Worm (Caenorhabditis elegans): ENCODE data around the gene fbxa-28.

Gene fbxa-28

DNA sequence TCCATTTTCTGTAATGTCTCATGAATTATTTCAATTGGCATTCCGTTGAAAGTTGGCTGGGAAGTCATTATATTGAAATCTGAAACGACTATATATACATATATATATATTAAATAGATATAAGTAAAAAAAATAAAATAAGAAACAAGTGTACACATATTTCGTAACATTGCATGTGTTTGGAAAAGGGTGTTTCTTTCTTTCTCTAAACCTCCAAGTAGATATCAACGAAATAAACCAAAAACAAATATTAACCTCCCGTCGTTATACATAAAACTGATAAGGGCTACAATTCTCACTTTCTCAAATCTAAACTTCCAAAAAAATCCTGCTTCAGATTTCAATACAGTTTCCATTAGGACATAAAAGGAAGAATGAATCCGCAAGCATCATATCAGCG lies 10.5 kb downstream of the fbxa-28 start, which contains the start of gene fbxa-79:
Gene fbxa-79 (minus strand): TSS at position 86 of the 400 bp plus-strand sequence.
- TF ChIP-seq T22C8.4 (GFP tag; IDR thresholded peaks at IDR 0.05), result no peak

DNA sequence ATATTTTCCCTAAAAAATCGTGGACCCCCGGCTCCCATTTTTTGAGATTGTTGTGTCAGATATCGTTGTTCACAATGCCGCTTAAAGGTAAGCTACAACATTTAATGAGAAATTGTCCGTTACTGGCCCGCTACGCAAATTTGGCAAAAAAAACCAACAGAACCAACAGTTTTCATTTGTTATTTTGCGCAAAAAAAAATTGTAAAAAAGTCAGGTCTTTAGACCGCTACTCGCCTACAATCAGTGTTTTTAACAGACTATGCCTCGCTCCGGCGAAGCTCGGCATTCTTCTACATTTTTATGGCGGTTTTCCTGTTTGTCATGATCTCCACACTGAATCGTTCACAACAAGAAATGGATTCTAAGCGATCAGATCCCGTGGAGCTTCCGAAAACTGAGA lies 11.2 kb downstream of the fbxa-28 start, which contains the start of gene Y82E9BL.12:
Gene Y82E9BL.12 (plus strand): TSS at position 301 of the 400 bp plus-strand sequence.
- TF ChIP-seq cog-1 (tag; optimal IDR thresholded peaks at IDR 0.05) (no peak), med-1 (GFP tag; optimal IDR thresholded peaks at IDR 0.05; ENCODE audit: insufficient read depth) (no peak), ztf-29 (GFP tag; IDR thresholded peaks at IDR 0.05) (no peak), ref-1 (GFP tag; conservative IDR thresholded peaks at IDR 0.05) (no peak), klf-2 (GFP tag; conservative IDR thresholded peaks at IDR 0.05) (no peak), tab-1 (GFP tag; IDR thresholded peaks at IDR 0.05) (no peak), flt-1 (GFP tag; IDR thresholded peaks at IDR 0.05) (no peak), ztf-23 (GFP tag; IDR thresholded peaks at IDR 0.05) (no peak), T22C8.4 (GFP tag; IDR thresholded peaks at IDR 0.05) (no peak)

DNA sequence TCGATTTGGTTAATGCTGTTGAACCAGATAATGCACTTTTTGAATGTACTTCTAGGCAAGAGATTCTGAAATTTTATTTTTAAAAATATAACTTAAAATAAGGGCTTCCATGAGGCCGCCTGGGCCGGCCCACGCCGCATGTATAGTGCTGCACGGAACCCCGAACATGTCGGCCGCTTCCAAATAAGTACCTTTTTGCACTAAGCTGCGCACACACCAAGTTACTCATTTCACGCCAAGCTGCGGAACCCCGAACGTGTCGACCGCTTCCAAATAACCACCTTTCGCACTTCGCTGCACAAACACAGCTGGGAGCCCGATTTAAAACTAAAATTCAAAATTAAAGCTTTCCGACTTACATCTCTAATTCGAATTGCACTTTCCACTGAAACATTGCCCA lies 13.7 kb downstream of the fbxa-28 start:
- TF ChIP-seq T22C8.4 (GFP tag; IDR thresholded peaks at IDR 0.05) (no peak), klf-2 (GFP tag; conservative IDR thresholded peaks at IDR 0.05) (no peak), flt-1 (GFP tag; IDR thresholded peaks at IDR 0.05) (no peak), ztf-29 (GFP tag; IDR thresholded peaks at IDR 0.05) (no peak), med-1 (GFP tag; optimal IDR thresholded peaks at IDR 0.05; ENCODE audit: insufficient read depth) (no peak), tab-1 (GFP tag; IDR thresholded peaks at IDR 0.05) (no peak), ztf-23 (GFP tag; IDR thresholded peaks at IDR 0.05) (no peak), cog-1 (tag; optimal IDR thresholded peaks at IDR 0.05) (no peak), ref-1 (GFP tag; conservative IDR thresholded peaks at IDR 0.05) (no peak)

DNA sequence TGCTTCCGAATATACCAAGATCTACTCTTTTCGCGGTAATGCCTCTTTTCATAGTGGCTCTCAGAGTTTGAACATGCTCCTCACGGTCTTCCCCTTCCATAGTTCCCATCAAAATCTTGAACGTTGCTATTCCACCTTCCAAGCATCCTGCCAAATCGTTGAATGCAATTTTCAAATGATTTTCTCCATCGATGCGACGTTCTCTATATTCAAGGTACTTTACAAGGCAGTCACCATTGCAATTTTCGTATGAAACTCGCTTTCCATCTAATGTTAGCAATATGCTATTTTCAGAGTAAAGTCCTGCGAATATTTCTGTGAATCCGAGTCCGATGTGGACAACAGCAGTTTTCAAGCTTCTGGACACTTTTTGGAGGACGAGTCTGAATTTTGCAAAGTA lies 16.6 kb downstream of the fbxa-28 start:
- TF ChIP-seq ztf-23 (GFP tag; IDR thresholded peaks at IDR 0.05), result no peak
- no peak for TF ChIP-seq flt-1 (GFP tag; IDR thresholded peaks at IDR 0.05)
- TF ChIP-seq tab-1 (GFP tag; IDR thresholded peaks at IDR 0.05), result no peak
- no peak for TF ChIP-seq ref-1 (GFP tag; conservative IDR thresholded peaks at IDR 0.05)
- TF ChIP-seq ztf-29 (GFP tag; IDR thresholded peaks at IDR 0.05), result no peak
- no peak for TF ChIP-seq med-1 (GFP tag; optimal IDR thresholded peaks at IDR 0.05; ENCODE audit: insufficient read depth)
- TF ChIP-seq cog-1 (tag; optimal IDR thresholded peaks at IDR 0.05), result no peak
- no peak for TF ChIP-seq klf-2 (GFP tag; conservative IDR thresholded peaks at IDR 0.05)
- no peak for TF ChIP-seq T22C8.4 (GFP tag; IDR thresholded peaks at IDR 0.05)

DNA sequence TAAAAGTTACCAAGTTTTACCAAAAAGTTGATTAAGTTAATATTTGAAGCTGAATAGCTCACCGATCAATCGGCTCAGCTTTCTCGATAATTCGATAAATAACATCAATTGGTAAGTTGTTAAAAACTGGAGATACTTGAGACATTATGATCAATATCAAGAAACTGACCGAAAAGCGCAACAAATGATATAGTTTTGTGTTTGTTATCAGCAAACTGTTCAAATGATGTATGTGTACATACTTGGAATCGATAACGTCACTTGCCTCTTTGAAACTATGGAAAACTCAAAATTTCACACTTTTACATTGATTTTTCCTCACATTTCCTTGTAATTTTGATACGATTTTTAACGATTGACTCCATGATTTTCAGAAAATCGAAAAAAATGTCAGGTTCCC lies 17.3 kb downstream of the fbxa-28 start, which contains the start of the genes fbxa-80 and fbxa-19:
Gene fbxa-80 (minus strand): TSS at position 173 of the 400 bp plus-strand sequence.
Gene fbxa-19 (plus strand): TSS at position 364 of the 400 bp plus-strand sequence.
- TF ChIP-seq tab-1 (GFP tag; IDR thresholded peaks at IDR 0.05) (no peak), klf-2 (GFP tag; conservative IDR thresholded peaks at IDR 0.05) (no peak), med-1 (GFP tag; optimal IDR thresholded peaks at IDR 0.05; ENCODE audit: insufficient read depth) (no peak), T22C8.4 (GFP tag; IDR thresholded peaks at IDR 0.05) (no peak), flt-1 (GFP tag; IDR thresholded peaks at IDR 0.05) (no peak), ztf-23 (GFP tag; IDR thresholded peaks at IDR 0.05) (no peak), ref-1 (GFP tag; conservative IDR thresholded peaks at IDR 0.05) (no peak), ztf-29 (GFP tag; IDR thresholded peaks at IDR 0.05) (no peak), cog-1 (tag; optimal IDR thresholded peaks at IDR 0.05) (no peak)

DNA sequence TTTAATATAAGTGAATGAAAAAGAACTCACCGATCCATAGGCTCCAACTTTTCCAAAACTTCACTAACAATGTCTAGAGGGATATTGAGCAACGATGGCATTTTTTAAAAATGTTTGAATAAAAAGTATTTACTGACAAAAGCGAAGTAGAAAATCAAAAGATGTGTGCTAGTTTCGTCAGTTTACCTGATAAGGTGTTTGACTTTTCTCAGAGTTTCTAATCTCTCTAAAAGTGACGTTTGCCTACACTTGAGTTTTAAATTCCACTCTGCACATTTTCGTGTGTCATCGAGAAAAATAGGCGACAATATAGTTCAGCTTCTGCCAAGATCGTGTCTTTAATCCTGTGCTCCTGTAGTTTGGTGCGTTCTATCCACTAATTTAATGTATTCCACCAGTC lies 23.9 kb downstream of the fbxa-28 start, which contains the start of gene fbxa-15:
Gene fbxa-15 (minus strand): TSS at position 101 of the 400 bp plus-strand sequence.
- TF ChIP-seq T22C8.4 (GFP tag; IDR thresholded peaks at IDR 0.05) (no peak), ztf-29 (GFP tag; IDR thresholded peaks at IDR 0.05) (no peak), ref-1 (GFP tag; conservative IDR thresholded peaks at IDR 0.05) (no peak), klf-2 (GFP tag; conservative IDR thresholded peaks at IDR 0.05) (no peak), ztf-23 (GFP tag; IDR thresholded peaks at IDR 0.05) (no peak), flt-1 (GFP tag; IDR thresholded peaks at IDR 0.05) (no peak), med-1 (GFP tag; optimal IDR thresholded peaks at IDR 0.05; ENCODE audit: insufficient read depth) (no peak)

DNA sequence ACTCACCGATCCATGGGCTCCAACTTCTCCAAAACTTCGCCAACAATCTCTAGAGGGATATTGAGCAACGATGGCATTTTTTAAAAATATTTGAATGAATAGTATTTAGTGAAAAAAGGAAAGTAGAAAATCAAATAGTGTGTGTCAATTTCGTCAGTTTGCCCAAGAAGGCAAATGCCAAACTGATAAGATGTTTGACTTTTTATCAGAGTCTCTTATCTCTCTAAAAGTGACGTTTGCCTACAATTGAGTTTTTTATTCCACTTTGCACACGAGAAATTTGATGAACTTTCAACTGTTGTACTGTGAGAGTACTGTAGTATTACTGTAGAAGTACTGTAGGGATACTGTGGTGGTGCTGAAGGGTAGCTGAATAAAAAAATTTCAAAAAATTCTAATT lies 25.9 kb downstream of the fbxa-28 start:
- TF ChIP-seq med-1 (GFP tag; optimal IDR thresholded peaks at IDR 0.05; ENCODE audit: insufficient read depth) (no peak), tab-1 (GFP tag; IDR thresholded peaks at IDR 0.05) (no peak), ref-1 (GFP tag; conservative IDR thresholded peaks at IDR 0.05) (no peak), klf-2 (GFP tag; conservative IDR thresholded peaks at IDR 0.05) (no peak), ztf-29 (GFP tag; IDR thresholded peaks at IDR 0.05) (no peak), flt-1 (GFP tag; IDR thresholded peaks at IDR 0.05) (no peak), ztf-23 (GFP tag; IDR thresholded peaks at IDR 0.05) (no peak), T22C8.4 (GFP tag; IDR thresholded peaks at IDR 0.05) (no peak), cog-1 (tag; optimal IDR thresholded peaks at IDR 0.05) (no peak)

DNA sequence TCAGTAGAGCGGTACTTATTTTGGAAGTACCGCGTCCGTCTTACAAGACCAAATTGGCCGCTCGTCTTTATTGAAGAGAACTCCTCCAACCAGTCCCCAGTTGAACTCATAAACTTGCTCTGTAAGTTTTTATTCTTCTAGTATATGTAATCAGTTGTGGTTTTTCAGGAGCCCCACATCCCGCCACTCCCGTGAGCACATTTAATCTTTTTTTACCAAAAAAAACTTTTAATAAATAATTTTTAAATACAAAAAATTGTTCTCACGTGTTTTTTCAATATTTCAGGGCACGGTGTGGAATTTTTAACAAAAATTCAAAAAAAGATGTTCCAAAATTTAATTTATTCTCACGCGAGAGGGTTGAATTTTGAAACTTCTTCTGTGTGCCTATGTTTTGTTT lies 26.8 kb downstream of the fbxa-28 start, which contains the start of gene fbxa-14:
Gene fbxa-14 (minus strand): TSS at position 101 of the 400 bp plus-strand sequence.
- TF ChIP-seq cog-1 (tag; optimal IDR thresholded peaks at IDR 0.05) (no peak), T22C8.4 (GFP tag; IDR thresholded peaks at IDR 0.05) (no peak), ztf-23 (GFP tag; IDR thresholded peaks at IDR 0.05) (no peak), flt-1 (GFP tag; IDR thresholded peaks at IDR 0.05) (no peak), ztf-29 (GFP tag; IDR thresholded peaks at IDR 0.05) (no peak), klf-2 (GFP tag; conservative IDR thresholded peaks at IDR 0.05) (no peak), ref-1 (GFP tag; conservative IDR thresholded peaks at IDR 0.05) (no peak), med-1 (GFP tag; optimal IDR thresholded peaks at IDR 0.05; ENCODE audit: insufficient read depth) (no peak), tab-1 (GFP tag; IDR thresholded peaks at IDR 0.05) (no peak)

DNA sequence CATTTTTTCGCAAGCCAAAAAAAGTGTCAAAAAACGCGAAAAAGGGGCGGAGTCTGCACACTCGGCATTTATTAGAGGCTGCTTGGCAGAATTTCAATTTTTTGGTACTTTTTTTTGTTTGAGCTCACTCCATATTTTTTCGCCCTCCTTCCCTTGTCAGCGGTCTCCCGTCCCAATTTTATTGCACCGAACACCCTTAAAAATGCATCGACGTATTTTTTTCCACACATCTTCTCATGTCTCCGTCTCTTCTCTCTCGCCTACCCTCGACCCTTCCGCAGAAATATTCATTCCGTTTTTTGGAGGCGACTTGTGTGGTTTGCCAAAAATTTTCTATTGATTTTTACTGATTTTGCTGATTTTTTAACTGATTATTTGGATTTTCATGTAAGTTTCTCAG lies 28.8 kb downstream of the fbxa-28 start, which contains the start of gene Y82E9BL.18:
Gene Y82E9BL.18 (plus strand): TSS at position 301 of the 400 bp plus-strand sequence.
- TF ChIP-seq ztf-29 (GFP tag; IDR thresholded peaks at IDR 0.05) (no peak), klf-2 (GFP tag; conservative IDR thresholded peaks at IDR 0.05) (no peak), flt-1 (GFP tag; IDR thresholded peaks at IDR 0.05) (no peak), tab-1 (GFP tag; IDR thresholded peaks at IDR 0.05) (no peak), T22C8.4 (GFP tag; IDR thresholded peaks at IDR 0.05) (no peak), cog-1 (tag; optimal IDR thresholded peaks at IDR 0.05) (no peak), ztf-23 (GFP tag; IDR thresholded peaks at IDR 0.05) (no peak), ref-1 (GFP tag; conservative IDR thresholded peaks at IDR 0.05) (no peak)

DNA sequence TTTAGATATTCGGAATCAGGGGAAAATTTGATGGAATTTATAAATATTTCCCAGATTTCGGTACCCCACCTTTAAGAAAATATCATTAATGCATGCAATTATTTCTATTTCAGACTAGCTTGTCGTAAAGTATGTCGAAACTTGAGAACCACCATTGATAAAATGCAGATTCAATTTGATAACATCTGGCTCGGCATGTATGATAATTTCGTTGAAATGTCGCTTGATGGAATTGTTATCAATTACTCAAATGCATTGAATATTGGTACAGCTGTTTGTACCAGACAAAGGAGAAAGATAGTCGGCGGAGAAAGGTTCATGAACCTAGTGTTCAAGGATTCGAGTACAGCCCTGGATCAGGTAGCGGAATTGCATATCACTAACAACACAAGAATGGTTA lies 34.2 kb downstream of the fbxa-28 start, which contains the start of gene Y82E9BL.19:
Gene Y82E9BL.19 (plus strand): TSS at position 123 of the 400 bp plus-strand sequence.
- TF ChIP-seq klf-2 (GFP tag; conservative IDR thresholded peaks at IDR 0.05) (no peak), ztf-29 (GFP tag; IDR thresholded peaks at IDR 0.05) (no peak), tab-1 (GFP tag; IDR thresholded peaks at IDR 0.05) (no peak), ref-1 (GFP tag; conservative IDR thresholded peaks at IDR 0.05) (no peak), flt-1 (GFP tag; IDR thresholded peaks at IDR 0.05) (no peak), ztf-23 (GFP tag; IDR thresholded peaks at IDR 0.05) (no peak), T22C8.4 (GFP tag; IDR thresholded peaks at IDR 0.05) (no peak), cog-1 (tag; optimal IDR thresholded peaks at IDR 0.05) (no peak), med-1 (GFP tag; optimal IDR thresholded peaks at IDR 0.05; ENCODE audit: insufficient read depth) (no peak)
